Fruit fly (Drosophila melanogaster): ENCODE measurements around the gene gskt.
A peak's percentile ranks its signal among the peaks of the same experiment; 100 is the strongest.

Gene gskt

dm6 chr3R:31395222-31395831 lies 23.1 kb downstream of the gskt start, which contains the start of the genes Ugt35D1 and Gcn2:
TSS of gene Ugt35D1 (minus strand) at chr3R:31395304.
TSS of gene Gcn2 (plus strand) at chr3R:31395660.
- TF ChIP-seq jim (GFP tag; optimal IDR thresholded peaks at IDR 0.05) (no peak), Mio (GFP tag; optimal IDR thresholded peaks at IDR 0.05) (no peak), sv (GFP tag; optimal IDR thresholded peaks at IDR 0.05) (no peak)

dm6 chr3R:31404499-31405276 lies 32.5 kb downstream of the gskt start, which contains the start of gene Gprk2:
TSS of gene Gprk2 (plus strand) at chr3R:31405245.
- peak; percentile 92 for TF ChIP-seq Myc (optimal IDR thresholded peaks at IDR 0.05)
- peak; percentile 98 for TF ChIP-seq Mio (GFP tag; optimal IDR thresholded peaks at IDR 0.05)
- peak; percentile 99 for TF ChIP-seq Jra (GFP tag; optimal IDR thresholded peaks at IDR 0.05)
- TF ChIP-seq dsf (GFP tag; optimal IDR thresholded peaks at IDR 0.05; ENCODE audit: borderline replicate concordance), result peak; percentile 98
- TF ChIP-seq Rel (GFP tag; optimal IDR thresholded peaks at IDR 0.05), result peak; percentile 100
- peak; percentile 93 for TF ChIP-seq Rel (tag; optimal IDR thresholded peaks at IDR 0.05)
- peak; percentile 100 for TF ChIP-seq rgr (GFP tag; optimal IDR thresholded peaks at IDR 0.05)
- peak; percentile 99 for TF ChIP-seq GATAd (GFP tag; optimal IDR thresholded peaks at IDR 0.05)
- TF ChIP-seq Vsx2 (GFP tag; optimal IDR thresholded peaks at IDR 0.05; ENCODE audit: partially characterized antibody), result no peak
- TF ChIP-seq Abd-B (GFP tag; optimal IDR thresholded peaks at IDR 0.05), result no peak
- peak; percentile 100 for TF ChIP-seq Hnf4 (GFP tag; optimal IDR thresholded peaks at IDR 0.05)
- peak; percentile 100 for TF ChIP-seq Hr83 (GFP tag; optimal IDR thresholded peaks at IDR 0.05; ENCODE audit: poor library complexity, severe bottlenecking)
- peak; percentile 100 for TF ChIP-seq sv (GFP tag; optimal IDR thresholded peaks at IDR 0.05)
- peak; percentile 100 for TF ChIP-seq h (GFP tag; optimal IDR thresholded peaks at IDR 0.05)
- peak; percentile 99 for TF ChIP-seq woc (GFP tag; optimal IDR thresholded peaks at IDR 0.05)
- TF ChIP-seq OdsH (GFP tag; optimal IDR thresholded peaks at IDR 0.05), result peak; percentile 100
- TF ChIP-seq dl (GFP tag; optimal IDR thresholded peaks at IDR 0.05; ENCODE audit: insufficient read depth in 1 of 2, partially characterized antibody in 2 of 2), result no peak
- no peak for TF ChIP-seq Dfd (GFP tag; optimal IDR thresholded peaks at IDR 0.05)
- no peak for TF ChIP-seq pan (optimal IDR thresholded peaks at IDR 0.05)
- peak; percentile 95 for TF ChIP-seq jim (GFP tag; optimal IDR thresholded peaks at IDR 0.05)
- peak; percentile 100 for TF ChIP-seq br (GFP tag; optimal IDR thresholded peaks at IDR 0.05)
- TF ChIP-seq Sp1 (GFP tag; optimal IDR thresholded peaks at IDR 0.05), result peak; percentile 100
- TF ChIP-seq Hr78 (GFP tag; optimal IDR thresholded peaks at IDR 0.05), result no peak
- TF ChIP-seq lola (GFP tag; optimal IDR thresholded peaks at IDR 0.05), result no peak
- peak; percentile 100 for TF ChIP-seq dmrt93B (GFP tag; optimal IDR thresholded peaks at IDR 0.05)
- TF ChIP-seq CG32264 (GFP tag; optimal IDR thresholded peaks at IDR 0.05), result peak; percentile 100
- TF ChIP-seq CrebA (GFP tag; optimal IDR thresholded peaks at IDR 0.05; ENCODE audit: borderline replicate concordance), result no peak
- TF ChIP-seq Dif (GFP tag; optimal IDR thresholded peaks at IDR 0.05; ENCODE audit: partially characterized antibody), result no peak
- peak; percentile 100 for TF ChIP-seq HLH106 (tag; optimal IDR thresholded peaks at IDR 0.05)
- TF ChIP-seq psq (GFP tag; optimal IDR thresholded peaks at IDR 0.05), result peak; percentile 99
- no peak for TF ChIP-seq N (GFP tag; optimal IDR thresholded peaks at IDR 0.05)
- peak; percentile 100 for TF ChIP-seq sage (GFP tag; optimal IDR thresholded peaks at IDR 0.05)
- peak; percentile 100 for TF ChIP-seq foxo (GFP tag; optimal IDR thresholded peaks at IDR 0.05)
- peak; percentile 96 for TF ChIP-seq CG9705 (GFP tag; optimal IDR thresholded peaks at IDR 0.05)
- peak; percentile 100 for TF ChIP-seq ey (GFP tag; optimal IDR thresholded peaks at IDR 0.05)
- TF ChIP-seq fru (GFP tag; optimal IDR thresholded peaks at IDR 0.05), result peak; percentile 100
